Fruit fly (Drosophila melanogaster) whole organism: ENCODE measurements around the gene CG43694.

Source experiments
- Dll ChIP-seq: fragments of >200 bp; optimal IDR thresholded peaks from 2 replicates; lab custom pipeline; 2017
- usp ChIP-seq: fragments of >200 bp; optimal IDR thresholded peaks from 2 replicates; lab custom pipeline; 2017; ENCODE audit warnings: missing biosample characterization, missing genetic modification characterization, mixed read lengths

DNA sequence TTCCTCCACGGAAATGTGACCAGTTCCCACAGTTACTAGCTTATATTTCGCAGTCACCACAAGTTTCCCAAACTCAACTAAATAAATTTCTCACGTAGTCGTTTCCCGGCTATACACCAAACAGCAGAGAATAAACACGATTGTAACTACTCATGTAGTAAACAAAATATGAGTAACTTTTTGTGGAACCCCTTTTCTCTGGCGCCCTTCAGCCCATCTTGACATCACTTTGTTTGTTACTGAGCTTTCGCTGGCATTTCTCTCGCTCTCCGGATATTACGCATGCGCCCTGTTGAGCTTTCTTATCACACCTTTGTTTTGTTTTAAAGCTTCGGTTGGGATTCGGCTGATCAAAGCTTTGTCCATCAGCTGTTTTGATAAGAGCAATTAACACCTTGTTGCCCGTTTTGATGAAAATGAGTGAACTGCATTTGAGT is 39.8 kb downstream of the CG43694 start:
- no peak for TF ChIP-seq Dll (lab: Kevin White, UChicago)
- no peak for TF ChIP-seq usp (GFP tag; lab: Kevin White, UChicago)
